Worm (Caenorhabditis elegans) whole organism, late embryonic: ENCODE measurements around the gene W01A11.1.

ENCODE experiments used
- F13H6.1 ChIP-seq: sonication (generic microtip); optimal IDR thresholded peaks from 2 replicates; lab custom pipeline; 2016; ENCODE audit warnings: missing genetic modification characterization, missing compliant biosample characterization
- K02D7.2 ChIP-seq: sonication (generic microtip); optimal IDR thresholded peaks from 2 replicates; lab custom pipeline; 2017; ENCODE audit warnings: mild to moderate bottlenecking, missing genetic modification characterization, missing compliant biosample characterization
- K09A11.1 ChIP-seq: sonication (generic microtip); optimal IDR thresholded peaks from 2 replicates; lab custom pipeline; 2017; ENCODE audit warnings: antibody characterized with exemption, mild to moderate bottlenecking, missing genetic modification characterization, missing compliant biosample characterization; ENCODE audit not compliant: insufficient read depth
- T23F11.4 ChIP-seq: fragments of 200-800 bp; sonication (Bioruptor generic); optimal IDR thresholded peaks from 2 replicates; lab custom pipeline; 2018; ENCODE audit warnings: mild to moderate bottlenecking, missing genetic modification characterization, missing compliant biosample characterization
- ahr-1 ChIP-seq: sonication (generic microtip); optimal IDR thresholded peaks from 2 replicates; lab custom pipeline; 2016; ENCODE audit warnings: missing genetic modification characterization, missing compliant biosample characterization
- ama-1 ChIP-seq: fragments of 150-350 bp; optimal IDR thresholded peaks from 2 replicates; lab custom pipeline; 2014
- ceh-14 ChIP-seq: sonication (generic microtip); optimal IDR thresholded peaks from 2 replicates; lab custom pipeline; 2016; ENCODE audit warnings: missing genotype, missing genetic modification characterization, missing compliant biosample characterization
- ceh-19 ChIP-seq: fragments of 200-800 bp; sonication (Bioruptor generic); optimal IDR thresholded peaks from 2 replicates; lab custom pipeline; 2018; ENCODE audit warnings: mild to moderate bottlenecking, missing genetic modification characterization, missing compliant biosample characterization
- ceh-2 ChIP-seq: sonication (generic microtip); optimal IDR thresholded peaks from 2 replicates; lab custom pipeline; 2016; ENCODE audit warnings: missing genotype, missing genetic modification characterization, missing compliant biosample characterization
- ceh-31 ChIP-seq: sonication (generic microtip); optimal IDR thresholded peaks from 2 replicates; lab custom pipeline; 2016; ENCODE audit warnings: missing genetic modification characterization, missing compliant biosample characterization
- ceh-48 ChIP-seq: sonication (generic microtip); optimal IDR thresholded peaks from 2 replicates; lab custom pipeline; 2016; ENCODE audit warnings: missing genetic modification characterization, inconsistent platforms, missing compliant biosample characterization
- ceh-6 ChIP-seq: fragments of 200-800 bp; sonication (Bioruptor generic); optimal IDR thresholded peaks from 2 replicates; lab custom pipeline; 2018; ENCODE audit warnings: mild to moderate bottlenecking, missing genetic modification characterization, missing compliant biosample characterization
- dmd-4 ChIP-seq: sonication (generic microtip); optimal IDR thresholded peaks from 2 replicates; lab custom pipeline; 2016; ENCODE audit warnings: borderline replicate concordance, missing genetic modification characterization, missing compliant biosample characterization
- elt-2 ChIP-seq: sonication (generic microtip); optimal IDR thresholded peaks from 2 replicates; lab custom pipeline; 2016; ENCODE audit warnings: missing genetic modification reagents, missing genetic modification characterization, missing compliant biosample characterization
- elt-4 ChIP-seq: sonication (generic microtip); optimal IDR thresholded peaks from 2 replicates; lab custom pipeline; 2016; ENCODE audit warnings: missing genetic modification characterization, missing compliant biosample characterization
- ets-4 ChIP-seq: sonication (generic microtip); optimal IDR thresholded peaks from 2 replicates; lab custom pipeline; 2016; ENCODE audit warnings: missing genetic modification characterization, missing compliant biosample characterization
- fkh-10 ChIP-seq: fragments of 150-350 bp; optimal IDR thresholded peaks from 2 replicates; lab custom pipeline; 2014; ENCODE audit warnings: missing biosample characterization, missing genetic modification reagents, missing genetic modification characterization
- hlh-15 ChIP-seq: sonication (generic microtip); optimal IDR thresholded peaks from 2 replicates; lab custom pipeline; 2016; ENCODE audit warnings: missing genetic modification characterization, missing compliant biosample characterization
- hlh-8 ChIP-seq: sonication (generic microtip); optimal IDR thresholded peaks from 2 replicates; lab custom pipeline; 2016; ENCODE audit warnings: missing genotype, missing genetic modification characterization, missing compliant biosample characterization
- lim-6 ChIP-seq: sonication (generic microtip); optimal IDR thresholded peaks from 2 replicates; lab custom pipeline; 2016; ENCODE audit warnings: missing genetic modification characterization, missing compliant biosample characterization
- lin-11 ChIP-seq: fragments of 200-800 bp; sonication (Bioruptor generic); optimal IDR thresholded peaks from 2 replicates; lab custom pipeline; 2018; ENCODE audit warnings: mild to moderate bottlenecking, missing genetic modification characterization, missing compliant biosample characterization
- madf-2 ChIP-seq: sonication (generic microtip); optimal IDR thresholded peaks from 2 replicates; lab custom pipeline; 2017; ENCODE audit warnings: missing genetic modification characterization, missing compliant biosample characterization
- mec-3 ChIP-seq: sonication (generic microtip); optimal IDR thresholded peaks from 2 replicates; lab custom pipeline; 2016; ENCODE audit warnings: borderline replicate concordance, missing genetic modification characterization, missing compliant biosample characterization
- nhr-11 ChIP-seq: fragments of 150-350 bp; optimal IDR thresholded peaks from 2 replicates; lab custom pipeline; 2014; ENCODE audit warnings: missing biosample characterization, missing genetic modification characterization
- nhr-232 ChIP-seq: sonication (generic microtip); optimal IDR thresholded peaks from 2 replicates; lab custom pipeline; 2016; ENCODE audit warnings: missing genetic modification characterization, missing compliant biosample characterization
- npax-4 ChIP-seq: sonication (generic microtip); optimal IDR thresholded peaks from 2 replicates; lab custom pipeline; 2016; ENCODE audit warnings: missing genetic modification characterization, missing compliant biosample characterization
- odd-2 ChIP-seq: sonication (generic microtip); optimal IDR thresholded peaks from 2 replicates; lab custom pipeline; 2017; ENCODE audit warnings: antibody characterized with exemption, mild to moderate bottlenecking, missing genetic modification characterization, missing compliant biosample characterization
- pat-9 ChIP-seq: fragments of 200-800 bp; sonication (Bioruptor generic); optimal IDR thresholded peaks from 2 replicates; lab custom pipeline; 2018; ENCODE audit warnings: mild to moderate bottlenecking, missing genetic modification characterization, moderate library complexity, missing compliant biosample characterization
- pax-1 ChIP-seq: fragments of 150-350 bp; optimal IDR thresholded peaks from 2 replicates; lab custom pipeline; 2014; ENCODE audit warnings: missing biosample characterization, missing genetic modification characterization
- pha-2 ChIP-seq: sonication (generic microtip); optimal IDR thresholded peaks from 2 replicates; lab custom pipeline; 2017; ENCODE audit warnings: mild to moderate bottlenecking, missing genetic modification characterization, missing compliant biosample characterization
- ref-2 ChIP-seq: sonication (generic microtip); optimal IDR thresholded peaks from 2 replicates; lab custom pipeline; 2016; ENCODE audit warnings: missing genetic modification characterization, missing compliant biosample characterization
- sdc-2 ChIP-seq: sonication (generic microtip); optimal IDR thresholded peaks from 2 replicates; lab custom pipeline; 2016; ENCODE audit warnings: missing genotype, missing genetic modification characterization, missing compliant biosample characterization
- unc-3 ChIP-seq, 2 experiments: fragments of 200-800 bp in 1 of 2; sonication (Bioruptor generic) in 1 of 2; sonication (generic microtip) in 1 of 2; conservative IDR thresholded peaks in 1 of 2; optimal IDR thresholded peaks in 1 of 2; 2 replicates each; pipeline versions ENCODE4 v1.3.6 to Lab custom; 2016 to 2022; ENCODE audit warnings: missing compliant biosample characterization in 2 of 2, missing genetic modification characterization in 2 of 2, missing genetic modification reagents in 1 of 2
- unc-42 ChIP-seq: sonication (generic microtip); optimal IDR thresholded peaks from 2 replicates; lab custom pipeline; 2016; ENCODE audit warnings: missing genotype, missing genetic modification characterization, missing compliant biosample characterization
- unc-55 ChIP-seq: sonication (generic microtip); optimal IDR thresholded peaks from 2 replicates; lab custom pipeline; 2017; ENCODE audit warnings: missing biosample characterization, missing genetic modification reagents, missing genetic modification characterization
- zip-5 ChIP-seq: sonication (generic microtip); optimal IDR thresholded peaks from 2 replicates; lab custom pipeline; 2016; ENCODE audit warnings: missing genetic modification characterization, missing compliant biosample characterization

The W01A11.1 gene

DNA sequence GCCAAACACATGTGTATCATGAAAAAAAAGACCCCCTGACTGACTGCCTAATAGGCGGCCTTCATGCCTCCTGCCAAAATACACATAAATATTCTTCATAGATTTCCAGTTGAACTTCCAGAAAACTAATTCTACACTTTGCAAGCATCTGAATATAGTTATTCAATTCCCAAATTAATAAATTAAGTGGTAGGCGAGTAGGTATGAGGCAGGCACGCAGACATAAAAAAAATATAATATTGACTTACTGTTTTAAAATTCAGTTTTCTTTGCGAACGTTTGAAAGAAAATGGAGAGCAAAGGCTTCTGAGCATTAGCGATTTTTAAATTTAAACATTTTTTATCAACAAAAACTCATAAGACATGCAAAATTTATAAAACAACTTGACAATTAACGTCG, 11.1 kb upstream of the W01A11.1 start:
- TF ChIP-seq ama-1 (no peak), ets-4 (no peak), npax-4 (tag; lab: Kevin White, UChicago) (no peak), ceh-6 (GFP tag; lab: Kevin White, UChicago) (no peak), ceh-48 (tag; lab: Kevin White, UChicago) (no peak), pax-1 (tag; lab: Kevin White, UChicago) (no peak), hlh-15 (tag; lab: Kevin White, UChicago) (no peak), ceh-2 (no peak), ahr-1 (no peak), ceh-19 (no peak), pat-9 (no peak), ceh-14 (tag; lab: Kevin White, UChicago) (no peak), zip-5 (tag; lab: Kevin White, UChicago) (no peak), ref-2 (no peak)

DNA sequence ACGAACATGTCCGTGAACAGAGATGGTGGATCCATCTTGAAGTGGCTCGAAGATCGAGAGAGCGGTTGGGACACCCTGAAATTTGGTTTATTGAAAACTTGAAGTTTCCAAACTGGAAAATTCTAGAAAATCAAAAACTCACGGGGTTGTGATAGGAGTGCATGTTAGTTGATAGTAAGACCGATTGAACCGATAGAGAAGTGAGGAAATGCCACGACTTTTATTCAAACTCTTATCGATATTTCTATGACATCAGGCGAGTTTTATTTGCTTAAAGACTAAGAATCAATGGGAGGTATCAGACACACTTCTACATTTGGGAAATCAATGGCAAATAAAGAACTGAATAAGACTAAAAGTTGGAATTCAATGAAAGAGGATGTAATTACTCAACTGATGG, 10.2 kb upstream of the W01A11.1 start, which contains the start of gene lec-10:
Gene lec-10 (minus strand): TSS at position 272 of the 400 bp plus-strand sequence.
- TF ChIP-seq ref-2 (no peak), T23F11.4 (no peak), unc-55 (GFP tag; lab: Kevin White, UChicago) (no peak), lim-6 (tag; lab: Kevin White, UChicago) (no peak), elt-2 (peak; percentile 61)

DNA sequence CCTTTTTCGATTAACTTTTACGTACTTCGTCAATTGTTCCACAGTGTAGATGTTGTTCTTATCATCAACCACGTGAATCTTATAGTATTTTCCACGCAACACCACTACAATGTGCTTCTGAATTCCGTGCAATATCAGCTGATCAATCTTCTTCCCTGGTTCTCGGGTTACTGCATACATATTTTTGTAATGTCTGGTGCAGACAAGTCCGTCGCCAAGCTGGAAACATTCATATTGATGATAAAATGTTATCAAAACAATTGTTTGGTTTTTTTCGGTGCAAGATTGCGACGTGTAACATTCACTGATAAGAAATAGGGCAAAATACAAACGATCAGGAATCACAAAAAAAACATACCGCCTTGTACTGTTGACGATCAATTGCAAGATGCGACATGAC, 6.5 kb upstream of the W01A11.1 start:
- peak; percentile 95 for TF ChIP-seq elt-2
- TF ChIP-seq mec-3 = no peak

DNA sequence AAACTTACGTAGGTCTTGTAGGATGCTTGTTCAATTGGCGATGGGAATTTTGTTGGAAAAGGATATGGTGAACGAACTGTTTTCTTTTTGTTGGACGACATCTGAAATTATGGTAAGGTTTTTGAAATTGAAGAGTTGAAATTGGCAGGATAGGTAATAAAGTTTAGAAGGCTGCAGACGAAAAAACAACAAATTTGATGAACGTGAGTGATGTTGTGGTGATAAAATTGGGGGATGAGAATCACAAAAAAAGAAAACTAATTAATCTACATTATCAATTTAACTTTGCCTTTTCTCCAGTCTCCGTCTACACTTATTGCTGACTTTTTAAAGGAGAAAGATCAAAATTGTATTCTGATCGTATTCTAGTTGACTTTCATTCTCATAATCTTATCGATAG, 5.2 kb upstream of the W01A11.1 start, which contains the start of gene cpt-6:
Gene cpt-6 (minus strand): TSS at position 101 of the 400 bp plus-strand sequence.
- no peak for TF ChIP-seq ceh-19
- peak; percentile 42 for TF ChIP-seq nhr-11 (tag; lab: Kevin White, UChicago)
- TF ChIP-seq fkh-10 = no peak
- no peak for TF ChIP-seq nhr-232 (tag; lab: Kevin White, UChicago)
- TF ChIP-seq, all 69 proteins: peak for 1

DNA sequence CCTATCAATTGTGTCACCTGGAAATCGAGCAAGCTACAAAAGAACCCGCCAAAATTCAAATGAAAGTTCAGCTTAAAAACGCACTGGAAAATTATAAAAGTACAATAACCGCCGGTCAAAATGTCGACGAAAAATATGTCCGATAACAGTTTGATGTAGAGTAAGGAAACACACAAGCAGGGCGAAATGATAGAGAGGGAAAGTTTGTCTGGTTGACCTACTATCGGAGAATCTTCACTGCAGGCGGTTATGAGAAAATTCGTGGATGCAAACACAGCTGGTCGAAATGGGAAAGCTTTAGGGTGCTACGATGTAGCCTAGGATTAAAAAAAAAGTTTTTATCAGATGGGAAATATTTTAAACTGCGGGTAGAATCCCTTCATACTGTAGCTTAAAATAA, 3.7 kb upstream of the W01A11.1 start:
- TF ChIP-seq dmd-4 (tag; lab: Kevin White, UChicago) (no peak), zip-5 (tag; lab: Kevin White, UChicago) (no peak), F13H6.1 (tag; lab: Kevin White, UChicago) (no peak), K02D7.2 (tag; lab: Kevin White, UChicago) (no peak), K09A11.1 (tag; lab: Kevin White, UChicago) (no peak), ahr-1 (no peak), unc-3 (GFP tag; conservative IDR thresholded peaks at IDR 0.05; lab: Robert Waterston, UW) (no peak), unc-3 (tag; optimal IDR thresholded peaks at IDR 0.05; lab: Kevin White, UChicago) (no peak), sdc-2 (tag; lab: Kevin White, UChicago) (no peak), ceh-14 (tag; lab: Kevin White, UChicago) (no peak), odd-2 (tag; lab: Kevin White, UChicago) (no peak), unc-42 (tag; lab: Kevin White, UChicago) (no peak), fkh-10 (no peak), lin-11 (tag; lab: Kevin White, UChicago) (no peak), ceh-31 (no peak), hlh-8 (tag; lab: Kevin White, UChicago) (no peak), madf-2 (tag; lab: Kevin White, UChicago) (no peak), T23F11.4 (no peak), pha-2 (tag; lab: Kevin White, UChicago) (no peak), elt-4 (tag; lab: Kevin White, UChicago) (no peak)
